Worm (Caenorhabditis elegans) whole organism, mixed stage, embryonic: ENCODE measurements around the gene eak-7.

Experiments
- M03D4.4 ChIP-seq: sonication (generic microtip); optimal IDR thresholded peaks from 2 replicates; lab custom pipeline; 2017; ENCODE audit warnings: mild to moderate bottlenecking, missing genetic modification characterization, missing compliant biosample characterization
- bed-3 ChIP-seq: fragments of 200-800 bp; sonication (Bioruptor generic); optimal IDR thresholded peaks from 3 replicates; lab custom pipeline; 2018; ENCODE audit warnings: mild to moderate bottlenecking, missing genetic modification characterization, moderate library complexity, missing compliant biosample characterization
- blmp-1 ChIP-seq: fragments of 150-350 bp; optimal IDR thresholded peaks from 2 replicates; lab custom pipeline; 2014; ENCODE audit warnings: missing biosample characterization, missing genetic modification characterization
- ceh-39 ChIP-seq: fragments of 150-350 bp; optimal IDR thresholded peaks from 2 replicates; lab custom pipeline; 2014; ENCODE audit warnings: missing biosample characterization, missing genetic modification characterization
- ceh-43 ChIP-seq: fragments of 200-800 bp; sonication (Bioruptor generic); optimal IDR thresholded peaks from 2 replicates; lab custom pipeline; 2018; ENCODE audit warnings: mild to moderate bottlenecking, missing genetic modification characterization, moderate library complexity, missing compliant biosample characterization
- ceh-83 ChIP-seq: fragments of 200-800 bp; sonication (Bioruptor generic); optimal IDR thresholded peaks from 2 replicates; lab custom pipeline; 2018; ENCODE audit warnings: mild to moderate bottlenecking, missing genetic modification characterization, missing compliant biosample characterization
- ces-1 ChIP-seq: fragments of 150-350 bp; optimal IDR thresholded peaks from 2 replicates; lab custom pipeline; 2014; ENCODE audit warnings: missing biosample characterization, missing genetic modification reagents, missing genetic modification characterization
- cnd-1 ChIP-seq: fragments of 200-800 bp; sonication (Bioruptor generic); optimal IDR thresholded peaks from 2 replicates; lab custom pipeline; 2018; ENCODE audit warnings: mild to moderate bottlenecking, missing genetic modification characterization, missing compliant biosample characterization
- drap-1 ChIP-seq: fragments of 200-800 bp; sonication (Bioruptor generic); optimal IDR thresholded peaks from 3 replicates; lab custom pipeline; 2018; ENCODE audit warnings: mild to moderate bottlenecking, missing genetic modification characterization, missing compliant biosample characterization
- ham-2 ChIP-seq: fragments of 200-800 bp; sonication (Bioruptor generic); optimal IDR thresholded peaks from 2 replicates; lab custom pipeline; 2018; ENCODE audit warnings: mild to moderate bottlenecking, missing genetic modification characterization, missing compliant biosample characterization
- hlh-1 ChIP-seq: fragments of 150-350 bp; optimal IDR thresholded peaks from 2 replicates; lab custom pipeline; 2014; ENCODE audit warnings: missing biosample characterization, missing genetic modification reagents, missing genetic modification characterization
- lin-13 ChIP-seq: fragments of 150-350 bp; optimal IDR thresholded peaks from 2 replicates; lab custom pipeline; 2014; ENCODE audit warnings: missing biosample characterization, missing genetic modification characterization
- lin-32 ChIP-seq: fragments of 200-800 bp; sonication (Bioruptor generic); optimal IDR thresholded peaks from 2 replicates; lab custom pipeline; 2018; ENCODE audit warnings: mild to moderate bottlenecking, missing genetic modification characterization, missing compliant biosample characterization
- lsy-2 ChIP-seq: fragments of 150-350 bp; optimal IDR thresholded peaks from 2 replicates; lab custom pipeline; 2014; ENCODE audit warnings: missing biosample characterization, missing genetic modification characterization
- mab-5 ChIP-seq: fragments of 150-350 bp; optimal IDR thresholded peaks from 2 replicates; lab custom pipeline; 2014; ENCODE audit warnings: missing biosample characterization, missing genetic modification characterization
- mep-1 ChIP-seq: fragments of 150-350 bp; optimal IDR thresholded peaks from 2 replicates; lab custom pipeline; 2017; ENCODE audit warnings: missing biosample characterization, missing genetic modification reagents, missing genetic modification characterization, inconsistent platforms
- mls-2 ChIP-seq: sonication (generic microtip); optimal IDR thresholded peaks from 2 replicates; lab custom pipeline; 2016; ENCODE audit warnings: mild to moderate bottlenecking, missing genetic modification characterization, moderate library complexity, missing compliant biosample characterization
- nhr-2 ChIP-seq: fragments of 150-350 bp; optimal IDR thresholded peaks from 2 replicates; lab custom pipeline; 2014; ENCODE audit warnings: missing biosample characterization, missing genetic modification characterization
- nhr-237 ChIP-seq: fragments of 150-350 bp; optimal IDR thresholded peaks from 2 replicates; lab custom pipeline; 2014; ENCODE audit warnings: missing biosample characterization, missing genetic modification characterization
- nhr-28 ChIP-seq: fragments of 150-350 bp; optimal IDR thresholded peaks from 2 replicates; lab custom pipeline; 2014; ENCODE audit warnings: missing biosample characterization, missing genetic modification characterization
- nhr-76 ChIP-seq: sonication (generic microtip); optimal IDR thresholded peaks from 2 replicates; lab custom pipeline; 2017; ENCODE audit warnings: missing biosample characterization, missing genetic modification characterization
- pha-4 ChIP-seq: fragments of 150-350 bp; optimal IDR thresholded peaks from 2 replicates; lab custom pipeline; 2018; ENCODE audit warnings: missing biosample characterization, missing genetic modification reagents, missing genetic modification characterization
- sem-2 ChIP-seq: fragments of 200-800 bp; sonication (Bioruptor generic); optimal IDR thresholded peaks from 2 replicates; lab custom pipeline; 2018; ENCODE audit warnings: mild to moderate bottlenecking, missing genetic modification characterization, missing compliant biosample characterization
- snpc-4 ChIP-seq: fragments of 150-350 bp; optimal IDR thresholded peaks from 2 replicates; lab custom pipeline; 2014; ENCODE audit warnings: missing biosample characterization, missing genetic modification characterization
- sptf-1 ChIP-seq: sonication (generic microtip); optimal IDR thresholded peaks from 2 replicates; lab custom pipeline; 2017; ENCODE audit warnings: mild to moderate bottlenecking, missing genetic modification characterization, moderate library complexity, missing compliant biosample characterization
- tbx-8 ChIP-seq: fragments of 200-800 bp; sonication (Bioruptor generic); optimal IDR thresholded peaks from 2 replicates; lab custom pipeline; 2018; ENCODE audit warnings: mild to moderate bottlenecking, missing genetic modification characterization, moderate library complexity, missing compliant biosample characterization
- unc-120 ChIP-seq: sonication (generic microtip); optimal IDR thresholded peaks from 2 replicates; lab custom pipeline; 2017; ENCODE audit warnings: missing genetic modification characterization, missing compliant biosample characterization; ENCODE audit not compliant: poor library complexity, severe bottlenecking
- zip-8 ChIP-seq: fragments of 150-350 bp; optimal IDR thresholded peaks from 2 replicates; lab custom pipeline; 2014; ENCODE audit warnings: missing biosample characterization, missing genetic modification characterization
- ztf-11 ChIP-seq: fragments of 150-350 bp; optimal IDR thresholded peaks from 2 replicates; lab custom pipeline; 2014; ENCODE audit warnings: missing biosample characterization, missing genetic modification characterization

Gene eak-7

ce11 chrIV:12573068-12573467 lies 7.3 kb upstream of the eak-7 start, which contains the start of gene K08E7.5:
Gene K08E7.5 (plus strand): TSS chrIV:12573368.
- TF ChIP-seq mep-1 (no peak), mls-2 (tag; lab: Kevin White, UChicago) (no peak), pha-4 (no peak), ztf-11 (tag; lab: Kevin White, UChicago) (no peak), ceh-43 (GFP tag; lab: Kevin White, UChicago) (no peak), nhr-76 (tag; lab: Kevin White, UChicago) (no peak), M03D4.4 (tag; lab: Kevin White, UChicago) (no peak), mab-5 (no peak), nhr-28 (tag; lab: Kevin White, UChicago) (no peak), snpc-4 (no peak), sptf-1 (tag; lab: Kevin White, UChicago) (no peak)

- TF ChIP-seq ham-2 = no peak
- no peak for TF ChIP-seq blmp-1 (tag; lab: Kevin White, UChicago)
- no peak for TF ChIP-seq nhr-76 (tag; lab: Kevin White, UChicago)
- TF ChIP-seq nhr-237 = no peak
Measured at ce11 chrIV:12571047-12571446, 5.3 kb upstream of the eak-7 start, which contains the start of gene K08E7.4. Gene K08E7.4 (minus strand): TSS chrIV:12571147.

- TF ChIP-seq cnd-1 (tag; lab: Kevin White, UChicago) = no peak
- no peak for TF ChIP-seq ztf-11 (tag; lab: Kevin White, UChicago)
- no peak for TF ChIP-seq nhr-2 (tag; lab: Kevin White, UChicago)
- no peak for TF ChIP-seq nhr-237
- no peak for TF ChIP-seq lin-32
- TF ChIP-seq ces-1 = no peak
- no peak for TF ChIP-seq snpc-4
- no peak for TF ChIP-seq tbx-8 (GFP tag; lab: Kevin White, UChicago)
- TF ChIP-seq lin-13 (tag; lab: Kevin White, UChicago) = no peak
- TF ChIP-seq mep-1 = no peak
- no peak for TF ChIP-seq mls-2 (tag; lab: Kevin White, UChicago)
- no peak for TF ChIP-seq unc-120 (tag; lab: Kevin White, UChicago)
Measured at ce11 chrIV:12570546-12570945, 4.8 kb upstream of the eak-7 start.

- no peak for TF ChIP-seq nhr-28 (tag; lab: Kevin White, UChicago)
- TF ChIP-seq sptf-1 (tag; lab: Kevin White, UChicago) = peak; percentile 27
- TF ChIP-seq ceh-83 (GFP tag; lab: Kevin White, UChicago) = no peak
- TF ChIP-seq cnd-1 (tag; lab: Kevin White, UChicago) = peak; percentile 68
- peak; percentile 8 for TF ChIP-seq pha-4
- peak; percentile 69 for TF ChIP-seq lin-32
- TF ChIP-seq sem-2 (GFP tag; lab: Kevin White, UChicago) = no peak
- no peak for TF ChIP-seq mab-5
- peak; percentile 26 for TF ChIP-seq ham-2
- peak; percentile 31 for TF ChIP-seq hlh-1 (tag; lab: Kevin White, UChicago)
- TF ChIP-seq ceh-39 (tag; lab: Kevin White, UChicago) = no peak
- TF ChIP-seq drap-1 = no peak
Measured at ce11 chrIV:12567176-12567892, 1.6 kb upstream of the eak-7 start, which contains the start of the genes hsb-1 and let-99. Gene hsb-1 (minus strand): TSS chrIV:12567226. Gene let-99 (plus strand): TSS chrIV:12567842.

- TF ChIP-seq zip-8 (tag; lab: Kevin White, UChicago) (no peak), ham-2 (no peak), lin-32 (no peak), mab-5 (no peak), hlh-1 (tag; lab: Kevin White, UChicago) (no peak), ceh-43 (GFP tag; lab: Kevin White, UChicago) (no peak), blmp-1 (tag; lab: Kevin White, UChicago) (no peak), ztf-11 (tag; lab: Kevin White, UChicago) (no peak), drap-1 (no peak), sptf-1 (tag; lab: Kevin White, UChicago) (no peak), M03D4.4 (tag; lab: Kevin White, UChicago) (no peak), lin-13 (tag; lab: Kevin White, UChicago) (no peak), nhr-76 (tag; lab: Kevin White, UChicago) (no peak), nhr-2 (tag; lab: Kevin White, UChicago) (no peak), lsy-2 (no peak), bed-3 (GFP tag; lab: Kevin White, UChicago) (no peak), tbx-8 (GFP tag; lab: Kevin White, UChicago) (no peak)
Measured at ce11 chrIV:12560568-12560967, 5.2 kb downstream of the eak-7 start, which contains the start of gene snb-7. Gene snb-7 (plus strand): TSS chrIV:12560868.
